Worm (Caenorhabditis elegans) whole organism, L4 larva: Measurements from ENCODE around the gene acp-3.

ENCODE experiments used
- D1046.2 ChIP-seq: fragments of 200-800 bp; sonication (Bioruptor generic); IDR thresholded peaks from 2 replicates; pipeline ENCODE4 v1.3.6; 2022; ENCODE audit warnings: missing genetic modification characterization, missing compliant biosample characterization
- F44E2.7 ChIP-seq: fragments of 200-800 bp; sonication (Bioruptor generic); IDR thresholded peaks from 2 replicates; pipeline ENCODE4 v2.1.2; 2022; ENCODE audit warnings: missing genetic modification characterization, missing compliant biosample characterization
- R02D3.7 ChIP-seq: fragments of 150-350 bp; sonication (generic microtip); optimal IDR thresholded peaks from 3 replicates; lab custom pipeline; 2014; ENCODE audit warnings: missing biosample characterization, missing genetic modification characterization
- T20F7.1 ChIP-seq: fragments of 200-800 bp; sonication (Bioruptor generic); optimal IDR thresholded peaks from 2 replicates; lab custom pipeline; 2018; ENCODE audit warnings: mild to moderate bottlenecking, missing genetic modification characterization, missing compliant biosample characterization
- arid-1 ChIP-seq: fragments of 200-800 bp; sonication (Bioruptor generic); conservative IDR thresholded peaks from 2 replicates; pipeline ENCODE4 v1.3.6; 2022; ENCODE audit warnings: missing genetic modification reagents, missing genetic modification characterization, missing compliant biosample characterization
- ceh-32 ChIP-seq: sonication (generic microtip); optimal IDR thresholded peaks from 2 replicates; lab custom pipeline; 2016; ENCODE audit warnings: mild to moderate bottlenecking, missing genetic modification characterization, missing compliant biosample characterization; ENCODE audit not compliant: poor library complexity
- ceh-62 ChIP-seq: sonication (generic microtip); optimal IDR thresholded peaks from 2 replicates; lab custom pipeline; 2017; ENCODE audit warnings: missing biosample characterization, missing genetic modification characterization
- cey-2 ChIP-seq: sonication (generic microtip); optimal IDR thresholded peaks from 3 replicates; lab custom pipeline; 2017; ENCODE audit warnings: missing genetic modification characterization, mild to moderate bottlenecking, missing compliant biosample characterization, antibody characterized with exemption, borderline replicate concordance; ENCODE audit not compliant: insufficient read depth
- daf-8 ChIP-seq: fragments of 200-800 bp; sonication (Bioruptor generic); IDR thresholded peaks from 2 replicates; pipeline ENCODE4 v1.3.6; 2022; ENCODE audit warnings: missing genetic modification characterization, missing compliant biosample characterization
- dmd-6 ChIP-seq: fragments of 200-800 bp; sonication (Bioruptor generic); IDR thresholded peaks from 2 replicates; pipeline ENCODE4 v1.3.6; 2022; ENCODE audit warnings: missing genetic modification reagents, missing genetic modification characterization, missing compliant biosample characterization
- dmd-9 ChIP-seq: fragments of 200-800 bp; sonication (Bioruptor generic); IDR thresholded peaks from 2 replicates; pipeline ENCODE4 v1.3.6; 2022; ENCODE audit warnings: missing genetic modification reagents, missing genetic modification characterization, missing compliant biosample characterization
- dve-1 ChIP-seq: sonication (generic microtip); optimal IDR thresholded peaks from 2 replicates; lab custom pipeline; 2017; ENCODE audit warnings: antibody characterized with exemption, mild to moderate bottlenecking, missing genetic modification characterization, missing compliant biosample characterization; ENCODE audit not compliant: insufficient read depth
- egl-43 ChIP-seq: fragments of 200-800 bp; sonication (Bioruptor generic); IDR thresholded peaks from 2 replicates; pipeline ENCODE4 v1.3.6; 2022; ENCODE audit warnings: missing genetic modification reagents, missing genetic modification characterization, missing compliant biosample characterization
- fkh-10 ChIP-seq: fragments of 150-350 bp; optimal IDR thresholded peaks from 2 replicates; lab custom pipeline; 2014; ENCODE audit warnings: missing biosample characterization, missing genetic modification reagents, missing genetic modification characterization
- gei-8 ChIP-seq: fragments of 200-800 bp; sonication (Bioruptor generic); optimal IDR thresholded peaks from 2 replicates; lab custom pipeline; 2018; ENCODE audit warnings: mild to moderate bottlenecking, missing genetic modification characterization, missing compliant biosample characterization
- hif-1 ChIP-seq, 2 experiments: sonication (generic microtip); optimal IDR thresholded peaks; 2 replicates each; lab custom pipeline; 2016 to 2017; ENCODE audit warnings: missing compliant biosample characterization in 2 of 2, missing genetic modification characterization in 2 of 2, missing genetic modification reagents in 2 of 2, missing genotype in 2 of 2, mild to moderate bottlenecking in 1 of 2
- hlh-11 ChIP-seq: fragments of 200-800 bp; sonication (Bioruptor generic); optimal IDR thresholded peaks from 2 replicates; lab custom pipeline; 2018; ENCODE audit warnings: mild to moderate bottlenecking, missing genetic modification characterization, missing compliant biosample characterization
- hlh-30 ChIP-seq: sonication (generic microtip); optimal IDR thresholded peaks from 2 replicates; lab custom pipeline; 2017; ENCODE audit warnings: antibody characterized with exemption, mild to moderate bottlenecking, missing genetic modification characterization, missing compliant biosample characterization; ENCODE audit not compliant: insufficient read depth
- hmg-1.1 ChIP-seq: fragments of 200-800 bp; sonication (Bioruptor generic); IDR thresholded peaks from 2 replicates; pipeline ENCODE4 v1.3.6; 2022; ENCODE audit warnings: missing genetic modification reagents, missing genetic modification characterization, missing compliant biosample characterization
- lin-13 ChIP-seq: fragments of 150-350 bp; optimal IDR thresholded peaks from 2 replicates; lab custom pipeline; 2014; ENCODE audit warnings: missing biosample characterization, missing genetic modification reagents, missing genetic modification characterization
- lin-15B ChIP-seq: fragments of 150-350 bp; sonication (generic microtip); optimal IDR thresholded peaks from 3 replicates; lab custom pipeline; 2014; ENCODE audit warnings: missing biosample characterization, missing genetic modification characterization
- lin-39 ChIP-seq: fragments of 150-350 bp; optimal IDR thresholded peaks from 2 replicates; lab custom pipeline; 2014; ENCODE audit warnings: missing biosample characterization, missing genetic modification reagents, missing genetic modification characterization
- lir-3 ChIP-seq: sonication (generic microtip); optimal IDR thresholded peaks from 2 replicates; lab custom pipeline; 2016; ENCODE audit warnings: mild to moderate bottlenecking, missing genetic modification characterization, missing compliant biosample characterization
- lsy-2 ChIP-seq, 2 experiments: fragments of 150-350 bp in 1 of 2; sonication (generic microtip) in 1 of 2; optimal IDR thresholded peaks; 2 replicates each; lab custom pipeline; 2014 to 2017; ENCODE audit warnings: missing biosample characterization in 2 of 2, missing genetic modification characterization in 2 of 2
- mep-1 ChIP-seq: fragments of 150-350 bp; sonication (generic microtip); optimal IDR thresholded peaks from 3 replicates; lab custom pipeline; 2014; ENCODE audit warnings: missing biosample characterization, missing genetic modification characterization
- nhr-111 ChIP-seq: fragments of 200-800 bp; sonication (Bioruptor generic); optimal IDR thresholded peaks from 2 replicates; lab custom pipeline; 2018; ENCODE audit warnings: mild to moderate bottlenecking, missing genetic modification characterization, missing compliant biosample characterization
- nhr-237 ChIP-seq: sonication (generic microtip); optimal IDR thresholded peaks from 2 replicates; lab custom pipeline; 2017; ENCODE audit warnings: missing biosample characterization, missing genetic modification characterization
- nhr-28 ChIP-seq: fragments of 150-350 bp; optimal IDR thresholded peaks from 2 replicates; lab custom pipeline; 2014; ENCODE audit warnings: missing biosample characterization, missing genetic modification characterization
- nhr-6 ChIP-seq: fragments of 150-350 bp; optimal IDR thresholded peaks from 2 replicates; lab custom pipeline; 2014; ENCODE audit warnings: missing biosample characterization, missing genetic modification characterization
- nhr-77 ChIP-seq: fragments of 150-350 bp; optimal IDR thresholded peaks from 2 replicates; lab custom pipeline; 2014; ENCODE audit warnings: missing biosample characterization, missing genetic modification characterization
- pqm-1 ChIP-seq: sonication (generic microtip); optimal IDR thresholded peaks from 2 replicates; lab custom pipeline; 2017; ENCODE audit warnings: missing biosample characterization, missing genetic modification characterization
- saeg-2 ChIP-seq: fragments of 200-800 bp; sonication (Bioruptor generic); IDR thresholded peaks from 2 replicates; pipeline ENCODE4 v1.3.6; 2022; ENCODE audit warnings: missing genetic modification reagents, missing genetic modification characterization, missing compliant biosample characterization
- snpc-1.2 ChIP-seq: fragments of 200-800 bp; sonication (Bioruptor generic); IDR thresholded peaks from 2 replicates; pipeline ENCODE4 v1.3.6; 2022; ENCODE audit warnings: missing genetic modification reagents, missing genetic modification characterization, missing compliant biosample characterization
- snpc-4 ChIP-seq: fragments of 150-350 bp; optimal IDR thresholded peaks from 2 replicates; lab custom pipeline; 2014; ENCODE audit warnings: missing biosample characterization, missing genetic modification characterization
- tag-97 ChIP-seq: fragments of 200-800 bp; sonication (Bioruptor generic); IDR thresholded peaks from 2 replicates; pipeline ENCODE4 v1.3.6; 2022; ENCODE audit warnings: missing genetic modification characterization, missing compliant biosample characterization
- tra-1 ChIP-seq: fragments of 200-800 bp; sonication (Bioruptor generic); IDR thresholded peaks from 2 replicates; pipeline ENCODE4 v1.3.6; 2022; ENCODE audit warnings: missing genetic modification reagents, missing genetic modification characterization, missing compliant biosample characterization
- unc-130 ChIP-seq: sonication (generic microtip); optimal IDR thresholded peaks from 2 replicates; lab custom pipeline; 2016; ENCODE audit warnings: missing genetic modification reagents, missing genetic modification characterization, missing compliant biosample characterization
- unc-62 ChIP-seq, 3 experiments: fragments of 150-350 bp in 1 of 3; sonication (generic microtip); optimal IDR thresholded peaks in 2 of 3; peaks in 1 of 3; 1 replicate in 1 of 3; 2 replicates in 2 of 3; lab custom pipeline; 2014 to 2017; ENCODE audit warnings: missing biosample characterization in 3 of 3, missing genetic modification characterization in 3 of 3, missing genetic modification reagents in 3 of 3, missing genotype in 1 of 3
- zag-1 ChIP-seq: fragments of 150-350 bp; optimal IDR thresholded peaks from 2 replicates; lab custom pipeline; 2014; ENCODE audit warnings: missing biosample characterization, missing genetic modification characterization
- zfp-3 ChIP-seq: fragments of 200-800 bp; sonication (Bioruptor generic); conservative IDR thresholded peaks from 2 replicates; pipeline ENCODE4 v1.3.6; 2022; ENCODE audit warnings: missing genetic modification reagents, missing genetic modification characterization, missing compliant biosample characterization

Gene acp-3

ce11 chrII:8399997-8400396, 36.9 kb downstream of the acp-3 start:
- TF ChIP-seq fkh-10: no peak
- TF ChIP-seq pqm-1 (tag; lab: Kevin White, UChicago): peak; percentile 84
- TF ChIP-seq dve-1 (tag; lab: Kevin White, UChicago): peak; percentile 20
- TF ChIP-seq R02D3.7 (tag; lab: Kevin White, UChicago): no peak
- TF ChIP-seq tra-1 (GFP tag; lab: Robert Waterston, UW): no peak
- peak; percentile 47 for TF ChIP-seq nhr-28 (tag; lab: Kevin White, UChicago)
- TF ChIP-seq T20F7.1 (GFP tag; lab: Kevin White, UChicago): peak; percentile 38
- peak in 1 of 2 experiments; percentile 63 for TF ChIP-seq unc-62 (GFP tag; optimal IDR thresholded peaks at IDR 0.05 in 1 of 2; lab: Kevin White, UChicago)
- TF ChIP-seq unc-62 (tag; optimal IDR thresholded peaks at IDR 0.05; lab: Kevin White, UChicago): no peak
- TF ChIP-seq egl-43 (GFP tag; lab: Robert Waterston, UW): no peak
- no peak for TF ChIP-seq snpc-4 (tag; lab: Kevin White, UChicago)
- TF ChIP-seq cey-2: no peak
- TF ChIP-seq, all 104 proteins: peak for 5

ce11 chrII:8399064-8399463, 37.9 kb downstream of the acp-3 start, which contains the start of gene dod-23:
Gene dod-23, minus strand, starts transcription at chrII:8399164.
- 0 out of 2 replicates have a peak, but pooled peaks have one; percentile 18 for TF ChIP-seq dmd-6 (GFP tag; lab: Robert Waterston, UW)
- no peak for TF ChIP-seq snpc-1.2 (GFP tag; lab: Robert Waterston, UW)
- no peak for TF ChIP-seq lsy-2 (tag; optimal IDR thresholded peaks at IDR 0.05; lab: Kevin White, UChicago)

ce11 chrII:8396041-8396440, 40.9 kb downstream of the acp-3 start, which contains the start of gene F49E12.7:
Gene F49E12.7, minus strand, starts transcription at chrII:8396141.
- no peak for TF ChIP-seq tag-97
- no peak for TF ChIP-seq pqm-1 (tag; lab: Kevin White, UChicago)
- TF ChIP-seq gei-8 (GFP tag; lab: Kevin White, UChicago): no peak
- no peak for TF ChIP-seq lin-15B
- no peak for TF ChIP-seq hlh-30 (tag; lab: Kevin White, UChicago)

ce11 chrII:8394205-8394604, 42.7 kb downstream of the acp-3 start, which contains the start of gene F49E12.8:
Gene F49E12.8, minus strand, starts transcription at chrII:8394305.
- TF ChIP-seq saeg-2 (GFP tag; lab: Robert Waterston, UW) (no peak), dve-1 (tag; lab: Kevin White, UChicago) (peak; percentile 24)
- TF ChIP-seq, all 104 proteins: peak for 1

ce11 chrII:8392215-8392614, 44.7 kb downstream of the acp-3 start:
- TF ChIP-seq hmg-1.1 (GFP tag; lab: Robert Waterston, UW) (no peak), hif-1 (tag; optimal IDR thresholded peaks at IDR 0.05; lab: Kevin White, UChicago) (no peak), nhr-111 (no peak), lir-3 (no peak), ceh-62 (no peak), lin-39 (tag; lab: Kevin White, UChicago) (no peak), tra-1 (GFP tag; lab: Robert Waterston, UW) (no peak), dmd-6 (GFP tag; lab: Robert Waterston, UW) (peak; percentile 27; the same call in 1 of the 2 replicates), ceh-32 (tag; lab: Kevin White, UChicago) (no peak), lin-13 (GFP tag; lab: Kevin White, UChicago) (no peak), mep-1 (tag; lab: Kevin White, UChicago) (no peak), egl-43 (GFP tag; lab: Robert Waterston, UW) (no peak), dmd-9 (GFP tag; lab: Robert Waterston, UW) (no peak), F44E2.7 (GFP tag; lab: Robert Waterston, UW) (no peak), nhr-237 (tag; lab: Kevin White, UChicago) (no peak), nhr-28 (tag; lab: Kevin White, UChicago) (peak; percentile 77), daf-8 (GFP tag; lab: Robert Waterston, UW) (no peak), dve-1 (tag; lab: Kevin White, UChicago) (peak; percentile 3), nhr-77 (peak; percentile 11), snpc-4 (tag; lab: Kevin White, UChicago) (no peak), D1046.2 (no peak), unc-62 (GFP tag; optimal IDR thresholded peaks at IDR 0.05 in 1 of 2; lab: Kevin White, UChicago) (no peak), unc-62 (tag; optimal IDR thresholded peaks at IDR 0.05; lab: Kevin White, UChicago) (no peak), tag-97 (no peak), unc-130 (no peak), zfp-3 (GFP tag; lab: Robert Waterston, UW) (no peak), nhr-6 (tag; lab: Kevin White, UChicago) (no peak), arid-1 (no peak), zag-1 (tag; lab: Kevin White, UChicago) (no peak), R02D3.7 (tag; lab: Kevin White, UChicago) (no peak), hlh-11 (tag; lab: Kevin White, UChicago) (peak; percentile 1), pqm-1 (tag; lab: Kevin White, UChicago) (peak; percentile 62)
